Fruit fly (Drosophila melanogaster): ENCODE results near the gene spri.

spri gene

DNA sequence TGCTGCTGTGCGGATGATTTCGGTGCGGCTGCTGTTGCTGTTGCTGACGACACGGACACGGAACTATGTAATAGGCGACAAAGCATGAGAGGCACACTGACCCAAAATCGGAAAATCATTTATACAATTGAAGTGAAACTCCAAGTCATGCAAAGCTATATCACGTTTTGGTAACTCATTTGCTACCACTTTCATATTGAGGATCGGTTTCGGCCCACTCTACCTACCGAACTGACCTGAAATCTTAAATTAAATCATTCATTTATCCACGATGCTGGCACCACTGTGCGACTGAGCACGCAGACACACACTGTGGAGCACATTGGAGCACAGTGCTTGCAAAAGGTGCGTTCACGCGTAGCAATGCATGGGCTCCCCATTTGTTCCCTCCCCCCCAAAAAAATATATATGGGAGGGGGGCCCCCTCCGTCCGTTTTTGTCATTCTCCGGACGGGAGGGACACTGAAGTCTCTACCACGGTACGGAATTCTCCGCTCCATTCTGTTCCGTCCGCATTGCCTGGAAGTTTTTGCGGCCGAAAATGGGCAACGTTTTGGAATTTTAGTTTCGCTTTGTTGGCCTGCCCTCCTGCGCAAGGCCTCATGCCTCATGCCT, 15.0 kb downstream of the spri start (continued):
- no peak for TF ChIP-seq fd102C (GFP tag; optimal IDR thresholded peaks at IDR 0.05)
- TF ChIP-seq NFAT (GFP tag; IDR thresholded peaks at IDR 0.05) = peak; percentile 4; the same call in 1 of the 2 replicates
- TF ChIP-seq NC2β (GFP tag; optimal IDR thresholded peaks at IDR 0.05) = peak; percentile 20
- TF ChIP-seq abd-A (tag; optimal IDR thresholded peaks at IDR 0.05) = no peak
- TF ChIP-seq CG14050 (GFP tag; IDR thresholded peaks at IDR 0.05) = peak; percentile 30; the same call in 1 of the 3 replicates
- no peak for TF ChIP-seq Ets65A (GFP tag)
- TF ChIP-seq CG1603 (tag; optimal IDR thresholded peaks at IDR 0.05) = peak; percentile 86
- no peak for TF ChIP-seq CG43689 (GFP tag; IDR thresholded peaks at IDR 0.05)
- TF ChIP-seq Hey (tag; optimal IDR thresholded peaks at IDR 0.05) = no peak
- no peak for TF ChIP-seq sr (GFP tag; IDR thresholded peaks at IDR 0.05)
- no peak for TF ChIP-seq repo (GFP tag; optimal IDR thresholded peaks at IDR 0.05)
- TF ChIP-seq CG2202 (tag; optimal IDR thresholded peaks at IDR 0.05) = no peak
- TF ChIP-seq sqz (GFP tag; optimal IDR thresholded peaks at IDR 0.05) = no peak
- no peak for TF ChIP-seq ato (GFP tag; IDR thresholded peaks at IDR 0.05; ENCODE audit: partially characterized antibody)
- TF ChIP-seq CG8388 (GFP tag; optimal IDR thresholded peaks at IDR 0.05) = peak; percentile 66
- TF ChIP-seq ash1 (GFP tag; optimal IDR thresholded peaks at IDR 0.05) = no peak
- no peak for TF ChIP-seq CG4730 (GFP tag; IDR thresholded peaks at IDR 0.05)
- TF ChIP-seq CG10979 (tag; optimal IDR thresholded peaks at IDR 0.05) = peak; percentile 55
- TF ChIP-seq tx (GFP tag; optimal IDR thresholded peaks at IDR 0.05) = peak; percentile 12
- no peak for TF ChIP-seq yki (optimal IDR thresholded peaks at IDR 0.05)
- TF ChIP-seq CG11504 (tag; optimal IDR thresholded peaks at IDR 0.05) = peak; percentile 74
- TF ChIP-seq ase (GFP tag; IDR thresholded peaks at IDR 0.05) = peak; percentile 38; the same call in 1 of the 3 replicates
- no peak for TF ChIP-seq CG7372 (GFP tag; IDR thresholded peaks at IDR 0.05)
- no peak for TF ChIP-seq ara (GFP tag; IDR thresholded peaks at IDR 0.05)
- no peak for TF ChIP-seq CG7987 (GFP tag; optimal IDR thresholded peaks at IDR 0.05)
- no peak for TF ChIP-seq gsb (GFP tag; IDR thresholded peaks at IDR 0.05)
- TF ChIP-seq tin (GFP tag; optimal IDR thresholded peaks at IDR 0.05) = peak; percentile 39
- no peak for TF ChIP-seq Rx (GFP tag; IDR thresholded peaks at IDR 0.05)
- TF ChIP-seq CG8924 (tag; optimal IDR thresholded peaks at IDR 0.05) = peak; percentile 41
- no peak for TF ChIP-seq tup (GFP tag; optimal IDR thresholded peaks at IDR 0.05)
- TF ChIP-seq ap (GFP tag; IDR thresholded peaks at IDR 0.05) = peak; percentile 56
- TF ChIP-seq CG6654 (GFP tag; optimal IDR thresholded peaks at IDR 0.05) = peak; percentile 42
- no peak for TF ChIP-seq CG4854 (GFP tag; optimal IDR thresholded peaks at IDR 0.05)
- TF ChIP-seq CG1233 (GFP tag; optimal IDR thresholded peaks at IDR 0.05) = no peak
- no peak for TF ChIP-seq mirr (GFP tag; optimal IDR thresholded peaks at IDR 0.05)
- TF ChIP-seq Trl (optimal IDR thresholded peaks at IDR 0.05) = no peak
- no peak for TF ChIP-seq Trl (GFP tag; optimal IDR thresholded peaks at IDR 0.05)
- TF ChIP-seq B-H2 (GFP tag; optimal IDR thresholded peaks at IDR 0.05) = no peak
- TF ChIP-seq GATAe (GFP tag; conservative IDR thresholded peaks at IDR 0.05) = no peak
- no peak for TF ChIP-seq sd (tag; optimal IDR thresholded peaks at IDR 0.05)
- TF ChIP-seq Bgb (GFP tag; IDR thresholded peaks at IDR 0.05; ENCODE audit: partially characterized antibody) = no peak
- TF ChIP-seq fu2 (GFP tag; optimal IDR thresholded peaks at IDR 0.05) = no peak
- TF ChIP-seq Gsc (GFP tag; IDR thresholded peaks at IDR 0.05) = no peak
- TF ChIP-seq seq (GFP tag; IDR thresholded peaks at IDR 0.05) = no peak
- no peak for TF ChIP-seq CG14710 (tag; optimal IDR thresholded peaks at IDR 0.05)
- no peak for TF ChIP-seq da (GFP tag; optimal IDR thresholded peaks at IDR 0.05)
- no peak for TF ChIP-seq CrebB (tag; optimal IDR thresholded peaks at IDR 0.05)
- peak; percentile 14 for TF ChIP-seq shn (GFP tag; optimal IDR thresholded peaks at IDR 0.05)
- TF ChIP-seq CG15011 (GFP tag; optimal IDR thresholded peaks at IDR 0.05) = no peak
- no peak for TF ChIP-seq gt (GFP tag; IDR thresholded peaks at IDR 0.05)
- TF ChIP-seq cad (GFP tag; optimal IDR thresholded peaks at IDR 0.05) = no peak
- no peak for TF ChIP-seq Dfd (GFP tag; optimal IDR thresholded peaks at IDR 0.05)

All from whole organism, embryonic.